Fruit fly (Drosophila melanogaster): ENCODE measurements around the gene Spec2.

Spec2 gene

DNA sequence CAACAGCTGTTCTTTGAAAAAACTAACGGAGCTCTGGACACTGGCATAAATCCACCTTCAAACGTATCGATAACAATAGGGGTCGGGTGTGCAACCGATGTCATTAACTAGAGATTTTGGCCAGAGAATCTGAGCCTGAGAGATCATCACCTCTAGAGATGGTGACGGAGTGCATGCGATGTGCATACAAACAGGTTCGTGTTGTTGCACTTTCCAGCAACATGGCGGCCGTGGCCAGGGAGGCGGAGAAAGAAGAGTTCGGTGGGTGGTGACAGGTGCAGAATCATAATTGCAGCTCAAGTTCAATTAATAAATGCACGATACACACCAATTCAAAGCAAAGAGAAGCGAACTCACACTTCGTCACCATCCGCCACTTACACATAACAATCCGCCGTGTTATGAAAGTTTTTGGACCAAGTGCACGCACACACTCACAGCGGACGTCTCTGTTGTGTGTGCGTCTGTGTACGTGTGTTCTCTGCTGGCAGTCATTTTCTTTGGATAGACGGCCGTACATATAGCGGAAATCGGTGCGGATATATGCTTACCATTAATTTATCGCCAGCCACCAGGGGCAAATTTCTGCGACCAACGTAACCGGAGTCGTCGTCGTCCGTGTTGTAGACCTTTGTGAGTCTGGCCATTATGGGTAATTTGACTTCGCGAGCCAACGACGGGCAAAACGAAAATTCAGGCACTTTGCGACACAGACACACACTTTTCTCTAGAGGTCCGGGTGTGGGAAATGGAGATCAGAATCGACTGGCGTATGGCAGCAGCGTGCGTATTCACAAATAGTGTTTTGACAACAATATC lies 35.3 kb upstream of the Spec2 start:
- TF ChIP-seq ttk (optimal IDR thresholded peaks at IDR 0.05), result no peak
- TF ChIP-seq Sin3A (optimal IDR thresholded peaks at IDR 0.05), result no peak
- TF ChIP-seq insv (optimal IDR thresholded peaks at IDR 0.05), result no peak
- TF ChIP-seq Myc (optimal IDR thresholded peaks at IDR 0.05), result no peak
- TF ChIP-seq psq (optimal IDR thresholded peaks at IDR 0.05), result no peak
- no peak for TF ChIP-seq h (optimal IDR thresholded peaks at IDR 0.05)

DNA sequence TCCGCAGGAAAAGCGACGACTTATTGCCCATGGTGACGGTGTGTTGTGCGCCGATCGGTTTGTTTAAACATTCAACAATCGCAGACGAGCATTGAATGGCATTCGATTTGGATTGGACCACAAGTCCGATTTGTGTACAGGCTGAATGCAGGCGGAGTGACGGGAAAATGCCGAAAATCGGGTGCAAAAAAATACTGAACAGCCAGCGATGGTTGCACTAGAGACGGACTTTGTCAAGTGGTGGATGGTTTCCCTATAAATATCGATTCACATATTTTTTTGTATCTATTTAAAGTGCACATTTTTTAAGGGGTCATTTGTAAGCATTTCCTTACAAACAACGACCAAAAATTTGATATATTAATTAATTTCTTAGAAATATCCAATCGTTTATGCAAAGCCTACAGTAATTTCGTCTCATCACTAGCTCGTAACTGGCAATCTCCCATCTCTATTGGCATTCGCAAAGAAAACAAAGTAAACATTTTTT lies 30.8 kb upstream of the Spec2 start, which contains the start of the genes elm and MED27:
Gene elm (minus strand): TSS at position 170 of the 490 bp plus-strand sequence.
Gene MED27 (plus strand): TSS at position 448 of the 490 bp plus-strand sequence.
- TF ChIP-seq h (optimal IDR thresholded peaks at IDR 0.05), result no peak

DNA sequence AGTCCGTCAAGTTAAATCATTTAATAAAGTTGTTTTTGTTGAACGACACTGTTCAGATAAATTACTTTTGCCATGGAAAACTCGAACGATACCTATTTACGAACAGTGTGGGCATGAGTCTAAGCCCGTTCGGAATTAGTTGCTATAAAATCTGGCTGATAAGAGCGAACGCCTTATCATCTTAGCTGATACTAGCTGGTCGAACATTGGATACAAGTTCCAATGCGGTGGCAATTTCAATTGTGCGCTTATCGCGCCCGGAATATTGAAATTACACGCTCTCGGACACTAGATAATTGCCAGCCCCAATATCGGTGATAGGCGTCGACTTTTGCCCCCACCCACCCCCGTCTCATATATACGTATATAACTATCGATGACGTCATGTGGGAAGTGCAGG lies 30.0 kb upstream of the Spec2 start:
- TF ChIP-seq ttk (optimal IDR thresholded peaks at IDR 0.05), result no peak
- TF ChIP-seq Sin3A (optimal IDR thresholded peaks at IDR 0.05), result no peak
- no peak for TF ChIP-seq insv (optimal IDR thresholded peaks at IDR 0.05)
- no peak for TF ChIP-seq h (optimal IDR thresholded peaks at IDR 0.05)
- no peak for TF ChIP-seq psq (optimal IDR thresholded peaks at IDR 0.05)
- TF ChIP-seq Myc (optimal IDR thresholded peaks at IDR 0.05), result no peak

DNA sequence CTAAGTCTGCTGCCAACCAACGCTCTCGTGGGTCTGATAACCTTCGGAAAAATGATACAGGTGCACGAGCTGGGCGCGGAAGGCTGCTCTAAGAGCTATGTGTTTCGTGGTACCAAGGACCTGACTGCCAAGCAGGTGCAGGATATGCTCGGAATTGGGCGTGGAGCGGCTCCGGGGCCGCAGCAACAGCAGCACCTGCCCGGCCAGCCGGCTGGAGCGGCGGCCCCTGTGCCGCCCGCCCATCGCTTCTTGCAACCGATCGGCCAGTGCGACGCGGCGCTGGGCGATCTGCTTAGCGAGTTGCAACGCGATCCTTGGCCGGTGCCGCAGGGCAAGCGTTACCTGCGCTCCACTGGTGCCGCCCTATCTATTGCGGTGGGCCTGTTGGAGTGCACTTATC lies 26.0 kb upstream of the Spec2 start:
- TF ChIP-seq h (optimal IDR thresholded peaks at IDR 0.05) (no peak), ttk (optimal IDR thresholded peaks at IDR 0.05) (peak; percentile 77)

DNA sequence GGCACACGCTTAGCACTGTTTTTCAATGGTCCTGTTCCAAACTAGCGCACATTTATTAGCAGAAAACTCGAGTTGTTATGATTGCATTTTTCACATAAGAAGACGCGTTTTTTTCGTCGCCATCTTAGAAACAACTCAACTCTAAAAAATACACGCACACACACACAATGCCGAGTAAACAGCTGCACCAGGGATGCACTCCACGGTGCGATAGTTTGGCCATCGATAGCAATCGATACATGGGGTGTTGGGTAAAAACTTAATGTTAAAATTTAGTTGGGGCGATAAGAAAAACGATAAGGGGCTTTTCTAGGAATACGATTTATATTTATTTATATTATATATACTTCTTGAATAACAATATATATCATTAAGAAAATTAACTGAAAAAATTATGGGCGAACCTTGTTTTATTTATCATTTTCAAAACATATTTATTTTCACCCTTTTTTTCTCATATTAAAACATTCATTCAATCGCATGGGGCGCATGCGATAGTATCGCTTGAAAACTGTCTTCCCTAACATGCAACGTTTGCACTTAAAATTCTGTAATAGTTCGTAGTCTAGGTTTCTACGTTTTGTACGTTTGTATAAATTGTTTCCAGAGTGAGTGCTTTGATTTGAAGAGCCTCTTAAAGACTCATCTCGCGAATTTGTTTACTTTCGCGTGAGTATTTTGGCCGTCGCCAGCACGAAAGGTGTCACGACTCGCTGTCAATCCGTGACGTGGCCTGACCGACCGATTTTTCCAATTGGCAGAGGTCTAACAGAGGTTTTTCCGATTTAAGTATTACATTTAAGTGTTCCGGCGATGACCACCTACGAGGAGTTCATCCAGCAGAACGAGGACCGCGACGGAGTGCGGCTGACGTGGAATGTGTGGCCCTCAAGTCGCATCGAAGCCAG lies 24.9 kb upstream of the Spec2 start, which contains the start of the genes MTA1-like and Sec23:
Gene MTA1-like (minus strand): TSS at position 170 of the 908 bp plus-strand sequence.
Gene Sec23 (plus strand): TSS at position 497 of the 908 bp plus-strand sequence.
- TF ChIP-seq psq (optimal IDR thresholded peaks at IDR 0.05) (no peak), Sin3A (optimal IDR thresholded peaks at IDR 0.05) (no peak), ttk (optimal IDR thresholded peaks at IDR 0.05) (no peak), Myc (optimal IDR thresholded peaks at IDR 0.05) (no peak), h (optimal IDR thresholded peaks at IDR 0.05) (no peak), insv (optimal IDR thresholded peaks at IDR 0.05) (no peak)

DNA sequence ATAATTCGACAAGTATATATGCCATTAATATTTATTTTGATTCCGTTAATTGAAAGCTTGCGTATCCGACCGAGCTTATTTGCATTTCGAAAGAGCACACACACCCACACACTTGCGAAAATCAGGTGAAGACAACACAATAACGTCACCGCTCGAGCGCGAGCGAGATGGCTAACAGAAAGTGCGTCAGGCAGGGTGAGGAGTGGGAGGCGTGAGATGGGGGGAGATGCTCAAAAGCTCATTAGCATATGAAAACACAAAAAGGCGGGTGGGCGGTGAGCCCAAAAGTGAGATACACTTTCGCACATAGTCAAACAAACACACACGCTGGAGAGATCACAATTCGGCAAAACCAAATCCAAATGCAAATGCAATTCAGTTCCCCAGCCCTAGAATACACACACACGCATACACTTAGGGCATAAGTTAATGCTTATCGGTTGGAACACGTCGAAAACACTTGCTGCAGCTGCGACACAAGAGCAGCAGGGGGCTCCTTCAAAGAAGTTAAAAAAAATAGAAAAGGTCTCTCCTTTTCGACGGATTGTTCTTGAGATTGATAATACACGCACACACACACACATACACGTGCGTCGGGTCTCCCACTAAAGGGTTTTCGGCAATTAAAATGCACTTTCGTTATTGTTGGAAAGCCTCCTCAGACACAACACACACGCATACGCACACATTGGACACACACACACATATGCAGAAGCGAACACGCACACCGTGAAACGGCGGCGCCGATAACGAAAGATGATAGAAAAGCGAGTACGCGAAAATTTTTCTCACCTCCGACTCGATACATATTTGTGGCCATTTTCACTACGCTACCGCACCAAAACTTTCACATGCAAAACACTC lies 24.0 kb upstream of the Spec2 start:
- TF ChIP-seq Myc (optimal IDR thresholded peaks at IDR 0.05) (no peak), ttk (optimal IDR thresholded peaks at IDR 0.05) (no peak), psq (optimal IDR thresholded peaks at IDR 0.05) (no peak), Sin3A (optimal IDR thresholded peaks at IDR 0.05) (no peak), h (optimal IDR thresholded peaks at IDR 0.05) (no peak), insv (optimal IDR thresholded peaks at IDR 0.05) (no peak)

DNA sequence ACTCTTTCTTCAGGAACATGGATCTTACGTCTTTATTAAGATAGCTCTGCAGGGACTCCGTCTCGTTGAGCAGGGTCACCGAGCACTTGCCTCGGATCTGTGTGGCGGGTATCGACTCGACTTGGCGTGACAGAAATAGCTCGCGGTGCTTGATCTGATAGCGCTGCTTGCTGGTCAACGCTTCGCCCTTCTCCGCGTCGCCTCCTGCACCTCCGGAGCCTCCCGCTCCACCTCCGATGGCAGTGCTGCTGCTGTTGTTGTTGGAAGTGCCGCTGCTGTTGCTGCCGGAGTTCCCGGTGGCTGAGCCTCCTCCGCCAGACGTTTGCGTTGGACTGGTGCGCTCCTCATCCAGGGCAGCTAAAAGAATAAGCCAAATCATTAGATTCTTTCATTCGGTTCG lies 19.5 kb upstream of the Spec2 start:
- TF ChIP-seq insv (optimal IDR thresholded peaks at IDR 0.05) (no peak), psq (optimal IDR thresholded peaks at IDR 0.05) (no peak), ttk (optimal IDR thresholded peaks at IDR 0.05) (no peak), Sin3A (optimal IDR thresholded peaks at IDR 0.05) (no peak)

DNA sequence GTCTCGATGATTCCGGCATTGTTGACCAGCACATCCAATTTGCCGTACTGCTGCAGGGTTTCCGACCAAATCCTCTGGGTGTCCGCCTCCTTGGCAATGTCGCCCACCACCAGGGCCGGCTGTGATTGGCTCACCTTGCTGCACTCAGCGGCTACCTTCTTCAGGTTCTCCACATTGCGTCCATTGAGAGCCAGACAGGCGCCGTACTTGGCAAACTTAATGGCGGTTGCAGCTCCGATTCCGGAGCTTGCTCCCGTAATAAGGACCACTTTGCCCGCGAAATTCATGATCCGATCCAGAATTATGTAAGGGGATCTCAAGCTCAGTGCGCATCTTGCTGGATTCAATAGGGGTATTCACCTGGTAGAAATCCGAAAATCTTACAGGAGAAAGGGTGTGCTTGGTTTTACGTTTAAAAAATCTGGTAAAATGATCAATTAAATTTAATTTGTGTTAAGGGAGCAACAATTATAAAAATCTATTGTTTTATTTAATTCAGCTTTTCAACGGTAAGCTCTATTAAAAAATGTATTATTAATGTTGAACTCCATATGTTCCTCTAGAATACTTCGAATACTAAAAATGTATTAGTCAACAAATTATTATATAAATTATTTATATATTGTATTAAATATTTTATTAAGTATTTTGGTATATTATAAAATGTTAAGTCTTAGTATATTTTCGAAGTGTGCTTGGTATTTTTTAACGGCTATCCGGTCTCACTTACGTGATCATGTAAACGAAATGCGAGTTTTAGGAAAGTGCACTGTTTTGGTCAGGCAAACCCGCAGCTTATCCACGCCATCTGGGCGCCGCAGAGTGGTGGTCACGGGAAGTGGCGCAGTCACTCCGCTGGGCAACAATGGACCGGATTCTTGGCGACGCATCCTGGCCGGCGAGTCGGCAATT lies 12.8 kb upstream of the Spec2 start, which contains the start of the genes CG31548 and CG12170:
Gene CG31548 (minus strand): TSS at position 334 of the 912 bp plus-strand sequence.
Gene CG12170 (plus strand): TSS at position 716 of the 912 bp plus-strand sequence.
- no peak for TF ChIP-seq Sin3A (optimal IDR thresholded peaks at IDR 0.05)
- TF ChIP-seq h (optimal IDR thresholded peaks at IDR 0.05), result no peak
- no peak for TF ChIP-seq insv (optimal IDR thresholded peaks at IDR 0.05)
- no peak for TF ChIP-seq psq (optimal IDR thresholded peaks at IDR 0.05)
- TF ChIP-seq ttk (optimal IDR thresholded peaks at IDR 0.05), result no peak
- no peak for TF ChIP-seq Myc (optimal IDR thresholded peaks at IDR 0.05)

DNA sequence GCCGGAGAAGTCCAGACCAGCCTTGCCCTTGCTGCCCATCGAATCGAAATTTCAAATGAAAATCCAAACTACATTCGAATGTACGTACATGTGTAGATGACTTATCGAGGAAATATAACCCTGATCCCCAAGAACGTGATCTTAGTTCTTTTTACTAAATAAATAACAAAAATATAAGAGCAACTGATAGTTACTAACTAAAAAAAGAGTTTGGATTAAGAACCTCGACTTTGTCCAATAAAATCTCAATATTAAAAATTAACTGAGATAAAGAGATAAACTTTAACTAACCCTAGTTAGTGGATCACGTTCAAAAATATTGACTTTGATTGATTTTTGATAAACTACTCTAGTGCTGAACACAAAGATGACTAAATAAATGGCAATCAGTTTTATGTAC lies 11.6 kb upstream of the Spec2 start, which contains the start of gene CG31546:
Gene CG31546 (minus strand): TSS at position 101 of the 400 bp plus-strand sequence.
- TF ChIP-seq Myc (optimal IDR thresholded peaks at IDR 0.05) (no peak), psq (optimal IDR thresholded peaks at IDR 0.05) (no peak), ttk (optimal IDR thresholded peaks at IDR 0.05) (no peak), h (optimal IDR thresholded peaks at IDR 0.05) (no peak), Sin3A (optimal IDR thresholded peaks at IDR 0.05) (no peak), insv (optimal IDR thresholded peaks at IDR 0.05) (no peak)

DNA sequence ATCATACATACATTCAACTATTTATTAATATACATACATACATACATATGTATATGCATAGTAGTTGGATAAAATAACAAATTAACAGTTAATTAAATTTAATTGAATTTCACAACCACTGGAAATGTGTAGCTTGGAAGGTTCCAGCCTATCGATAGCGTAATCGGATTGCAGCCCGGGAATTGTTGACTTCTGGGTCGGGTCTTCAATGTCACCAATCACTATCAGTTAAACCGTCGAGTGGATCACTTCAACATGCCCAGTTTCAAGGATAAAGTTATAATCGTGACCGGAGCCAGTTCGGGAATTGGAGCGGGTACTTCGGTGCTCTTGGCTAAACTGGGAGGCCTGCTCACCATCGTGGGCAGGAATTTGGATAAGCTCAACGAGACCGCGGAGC lies 9.5 kb upstream of the Spec2 start, which contains the start of gene CG12171:
Gene CG12171 (plus strand): TSS at position 191 of the 400 bp plus-strand sequence.
- TF ChIP-seq ttk (optimal IDR thresholded peaks at IDR 0.05) (no peak), h (optimal IDR thresholded peaks at IDR 0.05) (no peak), Sin3A (optimal IDR thresholded peaks at IDR 0.05) (no peak), psq (optimal IDR thresholded peaks at IDR 0.05) (no peak), Myc (optimal IDR thresholded peaks at IDR 0.05) (no peak), insv (optimal IDR thresholded peaks at IDR 0.05) (no peak)

All from Kc167 (cell line).